Worm (Caenorhabditis elegans) whole organism, L2 larva: Measurements from ENCODE around the gene npr-17.
A peak's percentile ranks its signal among the peaks of the same experiment; 100 is the strongest.

ENCODE experiments used
- C34F6.9 ChIP-seq: fragments of 150-350 bp; optimal IDR thresholded peaks from 2 replicates; lab custom pipeline; 2014; ENCODE audit warnings: missing biosample characterization, missing genetic modification characterization
- F13H6.1 ChIP-seq: sonication (generic microtip); optimal IDR thresholded peaks from 2 replicates; lab custom pipeline; 2016; ENCODE audit warnings: missing genetic modification characterization, missing compliant biosample characterization
- R02D3.7 ChIP-seq: fragments of 150-350 bp; optimal IDR thresholded peaks from 2 replicates; lab custom pipeline; 2014; ENCODE audit warnings: missing biosample characterization, missing genetic modification characterization
- Y55F3AM.14 ChIP-seq: fragments of 200-800 bp; sonication (Bioruptor generic); optimal IDR thresholded peaks from 2 replicates; lab custom pipeline; 2018; ENCODE audit warnings: mild to moderate bottlenecking, missing genetic modification characterization, missing compliant biosample characterization
- alr-1 ChIP-seq: fragments of 150-350 bp; optimal IDR thresholded peaks from 2 replicates; lab custom pipeline; 2014; ENCODE audit warnings: missing biosample characterization, missing genetic modification characterization
- aly-2 ChIP-seq: fragments of 150-350 bp; optimal IDR thresholded peaks from 2 replicates; lab custom pipeline; 2014; ENCODE audit warnings: missing biosample characterization, missing genetic modification characterization
- ama-1 ChIP-seq: fragments of 150-350 bp; optimal IDR thresholded peaks from 2 replicates; lab custom pipeline; 2018; ENCODE audit warnings: inconsistent platforms
- blmp-1 ChIP-seq: sonication (generic microtip); optimal IDR thresholded peaks from 2 replicates; lab custom pipeline; 2017; ENCODE audit warnings: missing genetic modification characterization, mild to moderate bottlenecking, missing compliant biosample characterization, antibody characterized with exemption, moderate library complexity; ENCODE audit not compliant: insufficient read depth
- ceh-16 ChIP-seq: fragments of 150-350 bp; optimal IDR thresholded peaks from 2 replicates; lab custom pipeline; 2014; ENCODE audit warnings: missing biosample characterization, missing genetic modification characterization
- crh-2 ChIP-seq: sonication (generic microtip); optimal IDR thresholded peaks from 2 replicates; lab custom pipeline; 2017; ENCODE audit warnings: missing biosample characterization, missing genetic modification characterization
- dmd-4 ChIP-seq: sonication (generic microtip); optimal IDR thresholded peaks from 2 replicates; lab custom pipeline; 2017; ENCODE audit warnings: missing biosample characterization, missing genetic modification characterization
- egl-27 ChIP-seq: sonication (generic microtip); optimal IDR thresholded peaks from 3 replicates; lab custom pipeline; 2017; ENCODE audit warnings: missing biosample characterization, missing genetic modification reagents, missing genetic modification characterization
- elt-3 ChIP-seq: sonication (generic microtip); optimal IDR thresholded peaks from 2 replicates; lab custom pipeline; 2017; ENCODE audit warnings: missing biosample characterization, missing genetic modification characterization
- fos-1 ChIP-seq: fragments of 150-350 bp; optimal IDR thresholded peaks from 2 replicates; lab custom pipeline; 2014; ENCODE audit warnings: missing biosample characterization, missing genetic modification characterization
- gmeb-1 ChIP-seq: fragments of 150-350 bp; optimal IDR thresholded peaks from 2 replicates; lab custom pipeline; 2014; ENCODE audit warnings: missing biosample characterization, missing genetic modification characterization
- lin-11 ChIP-seq: fragments of 150-350 bp; sonication (generic microtip); optimal IDR thresholded peaks from 2 replicates; lab custom pipeline; 2014; ENCODE audit warnings: missing biosample characterization, missing genetic modification characterization, inconsistent platforms, mixed read lengths
- lin-13 ChIP-seq: fragments of 150-350 bp; optimal IDR thresholded peaks from 2 replicates; lab custom pipeline; 2014; ENCODE audit warnings: missing biosample characterization, missing genetic modification reagents, missing genetic modification characterization
- lin-39 ChIP-seq: fragments of 150-350 bp; optimal IDR thresholded peaks from 2 replicates; lab custom pipeline; 2014; ENCODE audit warnings: missing biosample characterization, missing genetic modification reagents, missing genetic modification characterization
- lsy-2 ChIP-seq, 2 experiments: fragments of 150-350 bp in 1 of 2; sonication (generic microtip) in 1 of 2; optimal IDR thresholded peaks; 2 replicates each; lab custom pipeline; 2014 to 2017; ENCODE audit warnings: missing biosample characterization in 2 of 2, missing genetic modification characterization in 2 of 2
- mab-5 ChIP-seq: fragments of 150-350 bp; optimal IDR thresholded peaks from 2 replicates; lab custom pipeline; 2014; ENCODE audit warnings: missing biosample characterization, missing genetic modification characterization
- mbf-1 ChIP-seq: sonication (generic microtip); optimal IDR thresholded peaks from 2 replicates; lab custom pipeline; 2017; ENCODE audit warnings: missing biosample characterization, missing genetic modification characterization
- mdl-1 ChIP-seq, 2 experiments: fragments of 150-350 bp in 1 of 2; sonication (generic microtip) in 1 of 2; optimal IDR thresholded peaks; 2 replicates each; lab custom pipeline; 2017; ENCODE audit warnings: missing biosample characterization in 2 of 2, missing genetic modification characterization in 2 of 2
- nhr-10 ChIP-seq: sonication (generic microtip); optimal IDR thresholded peaks from 2 replicates; lab custom pipeline; 2017; ENCODE audit warnings: missing biosample characterization, missing genetic modification characterization
- nhr-11 ChIP-seq: fragments of 150-350 bp; optimal IDR thresholded peaks from 2 replicates; lab custom pipeline; 2014; ENCODE audit warnings: missing biosample characterization, missing genetic modification characterization
- nhr-12 ChIP-seq: fragments of 150-350 bp; optimal IDR thresholded peaks from 2 replicates; lab custom pipeline; 2014; ENCODE audit warnings: missing biosample characterization, missing genetic modification characterization
- nhr-129 ChIP-seq: fragments of 150-350 bp; optimal IDR thresholded peaks from 2 replicates; lab custom pipeline; 2014; ENCODE audit warnings: missing biosample characterization, missing genetic modification characterization
- nhr-21 ChIP-seq: fragments of 150-350 bp; optimal IDR thresholded peaks from 2 replicates; lab custom pipeline; 2014; ENCODE audit warnings: missing biosample characterization, missing genetic modification characterization
- nhr-23 ChIP-seq: fragments of 150-350 bp; optimal IDR thresholded peaks from 2 replicates; lab custom pipeline; 2014; ENCODE audit warnings: missing biosample characterization, missing genetic modification reagents, missing genetic modification characterization
- nhr-237 ChIP-seq: fragments of 150-350 bp; optimal IDR thresholded peaks from 2 replicates; lab custom pipeline; 2014; ENCODE audit warnings: missing biosample characterization, missing genetic modification characterization
- nhr-25 ChIP-seq: fragments of 150-350 bp; sonication (generic microtip); optimal IDR thresholded peaks from 3 replicates; lab custom pipeline; 2014; ENCODE audit warnings: missing biosample characterization, missing genetic modification characterization
- nhr-6 ChIP-seq: fragments of 150-350 bp; optimal IDR thresholded peaks from 2 replicates; lab custom pipeline; 2014; ENCODE audit warnings: missing biosample characterization, missing genetic modification characterization
- nhr-77 ChIP-seq: fragments of 150-350 bp; optimal IDR thresholded peaks from 2 replicates; lab custom pipeline; 2014; ENCODE audit warnings: missing biosample characterization, missing genetic modification characterization
- peb-1 ChIP-seq: fragments of 150-350 bp; optimal IDR thresholded peaks from 2 replicates; lab custom pipeline; 2014; ENCODE audit warnings: missing biosample characterization, missing genetic modification characterization
- sem-4 ChIP-seq: fragments of 150-350 bp; optimal IDR thresholded peaks from 2 replicates; lab custom pipeline; 2014; ENCODE audit warnings: missing biosample characterization, missing genetic modification reagents, missing genetic modification characterization
- skn-1 ChIP-seq: sonication (generic microtip); optimal IDR thresholded peaks from 2 replicates; lab custom pipeline; 2017; ENCODE audit warnings: missing biosample characterization, missing genetic modification characterization
- sma-3 ChIP-seq: sonication (generic microtip); optimal IDR thresholded peaks from 2 replicates; lab custom pipeline; 2016; ENCODE audit warnings: missing genetic modification reagents, missing genetic modification characterization, missing compliant biosample characterization
- sma-9 ChIP-seq, 2 experiments: fragments of 150-350 bp in 1 of 2; sonication (generic microtip) in 1 of 2; optimal IDR thresholded peaks; 2 replicates each; lab custom pipeline; 2014 to 2016; ENCODE audit warnings: missing genetic modification characterization in 2 of 2, mild to moderate bottlenecking in 1 of 2, missing biosample characterization in 1 of 2, missing compliant biosample characterization in 1 of 2, missing genetic modification reagents in 1 of 2, moderate library complexity in 1 of 2
- snpc-4 ChIP-seq: fragments of 150-350 bp; optimal IDR thresholded peaks from 2 replicates; lab custom pipeline; 2014; ENCODE audit warnings: missing biosample characterization, missing genetic modification characterization
- unc-39 ChIP-seq: fragments of 150-350 bp; optimal IDR thresholded peaks from 2 replicates; lab custom pipeline; 2014; ENCODE audit warnings: missing biosample characterization, missing genetic modification characterization
- unc-62 ChIP-seq: fragments of 150-350 bp; optimal IDR thresholded peaks from 2 replicates; lab custom pipeline; 2014; ENCODE audit warnings: missing biosample characterization, missing genetic modification reagents, missing genetic modification characterization
- zag-1 ChIP-seq: fragments of 150-350 bp; optimal IDR thresholded peaks from 2 replicates; lab custom pipeline; 2014; ENCODE audit warnings: missing biosample characterization, missing genetic modification characterization
- ztf-1 ChIP-seq: fragments of 200-800 bp; sonication (Bioruptor generic); conservative IDR thresholded peaks from 2 replicates; pipeline ENCODE4 v1.3.6; 2022; ENCODE audit warnings: missing genetic modification characterization, missing compliant biosample characterization
- ztf-11 ChIP-seq: sonication (generic microtip); optimal IDR thresholded peaks from 2 replicates; lab custom pipeline; 2017; ENCODE audit warnings: missing biosample characterization, missing genetic modification characterization
- ztf-4 ChIP-seq: fragments of 150-350 bp; optimal IDR thresholded peaks from 2 replicates; lab custom pipeline; 2014; ENCODE audit warnings: missing biosample characterization, missing genetic modification characterization

The npr-17 gene

ce11 chrIII:7946968-7947491 is 49.2 kb downstream of the npr-17 start, which contains the start of gene gsto-1:
Gene gsto-1, minus strand, starts transcription at chrIII:7947018.
- peak; percentile 8 for TF ChIP-seq crh-2 (tag; lab: Kevin White, UChicago)
- TF ChIP-seq unc-62: no peak
- TF ChIP-seq sma-9 (GFP tag; optimal IDR thresholded peaks at IDR 0.05; lab: Kevin White, UChicago): no peak
- TF ChIP-seq sma-9 (tag; optimal IDR thresholded peaks at IDR 0.05; lab: Kevin White, UChicago): no peak
- no peak for TF ChIP-seq R02D3.7 (tag; lab: Kevin White, UChicago)
- no peak for TF ChIP-seq nhr-10 (tag; lab: Kevin White, UChicago)
- no peak for TF ChIP-seq ztf-11 (tag; lab: Kevin White, UChicago)
- no peak for TF ChIP-seq egl-27 (tag; lab: Kevin White, UChicago)
- TF ChIP-seq ztf-4 (tag; lab: Kevin White, UChicago): no peak
- no peak for TF ChIP-seq sem-4 (tag; lab: Kevin White, UChicago)
- peak; percentile 6 for TF ChIP-seq gmeb-1 (tag; lab: Kevin White, UChicago)
- TF ChIP-seq ceh-16 (tag; lab: Kevin White, UChicago): no peak
- peak; percentile 26 for TF ChIP-seq fos-1 (tag; lab: Kevin White, UChicago)
- TF ChIP-seq C34F6.9 (tag; lab: Kevin White, UChicago): no peak
- no peak for TF ChIP-seq mab-5 (tag; lab: Kevin White, UChicago)
- no peak for TF ChIP-seq nhr-11 (tag; lab: Kevin White, UChicago)
- TF ChIP-seq nhr-23 (tag; lab: Kevin White, UChicago): no peak
- no peak for TF ChIP-seq sma-3 (GFP tag; lab: Kevin White, UChicago)
- no peak for TF ChIP-seq mdl-1 (tag; optimal IDR thresholded peaks at IDR 0.05; lab: Kevin White, UChicago)
- TF ChIP-seq blmp-1 (tag; lab: Kevin White, UChicago): no peak
- TF ChIP-seq F13H6.1 (tag; lab: Kevin White, UChicago): no peak
- no peak for TF ChIP-seq skn-1 (tag; lab: Kevin White, UChicago)
- TF ChIP-seq Y55F3AM.14 (GFP tag; lab: Kevin White, UChicago): no peak
- TF ChIP-seq lsy-2 (tag; optimal IDR thresholded peaks at IDR 0.05; lab: Kevin White, UChicago): no peak
- no peak for TF ChIP-seq mbf-1 (tag; lab: Kevin White, UChicago)
- TF ChIP-seq alr-1 (tag; lab: Kevin White, UChicago): no peak
- no peak for TF ChIP-seq ztf-1 (GFP tag; lab: Robert Waterston, UW)
- TF ChIP-seq nhr-129 (tag; lab: Kevin White, UChicago): peak; percentile 31
- no peak for TF ChIP-seq nhr-12 (tag; lab: Kevin White, UChicago)
- no peak for TF ChIP-seq ama-1 (lab: Kevin White, UChicago)
- TF ChIP-seq elt-3 (tag; lab: Kevin White, UChicago): no peak
- TF ChIP-seq lin-11 (tag; lab: Kevin White, UChicago): no peak
- TF ChIP-seq dmd-4: no peak
- TF ChIP-seq nhr-237: no peak

- TF ChIP-seq sem-4 (tag; lab: Kevin White, UChicago) (no peak), snpc-4 (no peak), nhr-21 (no peak), fos-1 (tag; lab: Kevin White, UChicago) (no peak), peb-1 (tag; lab: Kevin White, UChicago) (no peak), nhr-12 (tag; lab: Kevin White, UChicago) (no peak), nhr-77 (tag; lab: Kevin White, UChicago) (no peak), alr-1 (tag; lab: Kevin White, UChicago) (no peak), R02D3.7 (tag; lab: Kevin White, UChicago) (no peak), nhr-25 (tag; lab: Kevin White, UChicago) (no peak), C34F6.9 (tag; lab: Kevin White, UChicago) (no peak), aly-2 (tag; lab: Kevin White, UChicago) (no peak), lin-39 (tag; lab: Kevin White, UChicago) (no peak)
These were observed 54.8 kb downstream of the npr-17 start, which contains the start of gene kle-2 for ce11 chrIII:7941417-7941816. Gene kle-2, plus strand, starts transcription at chrIII:7941717.

ce11 chrIII:7940819-7941218 is 55.4 kb downstream of the npr-17 start, which contains the start of gene C29E4.12:
Gene C29E4.12, plus strand, starts transcription at chrIII:7941151.
- TF ChIP-seq sma-3 (GFP tag; lab: Kevin White, UChicago) (peak; percentile 61), aly-2 (tag; lab: Kevin White, UChicago) (no peak), peb-1 (tag; lab: Kevin White, UChicago) (no peak), nhr-6 (tag; lab: Kevin White, UChicago) (no peak), egl-27 (tag; lab: Kevin White, UChicago) (no peak), skn-1 (tag; lab: Kevin White, UChicago) (no peak), zag-1 (tag; lab: Kevin White, UChicago) (no peak), crh-2 (tag; lab: Kevin White, UChicago) (peak; percentile 49), nhr-25 (tag; lab: Kevin White, UChicago) (peak; percentile 60), lin-13 (GFP tag; lab: Kevin White, UChicago) (peak; percentile 68), nhr-129 (tag; lab: Kevin White, UChicago) (peak; percentile 64), Y55F3AM.14 (GFP tag; lab: Kevin White, UChicago) (no peak), alr-1 (tag; lab: Kevin White, UChicago) (no peak), mdl-1 (tag; optimal IDR thresholded peaks at IDR 0.05; lab: Kevin White, UChicago) (no peak), nhr-10 (tag; lab: Kevin White, UChicago) (no peak), nhr-77 (tag; lab: Kevin White, UChicago) (peak; percentile 30), blmp-1 (tag; lab: Kevin White, UChicago) (no peak), lsy-2 (tag; optimal IDR thresholded peaks at IDR 0.05; lab: Kevin White, UChicago) (peak; percentile 51 to 88), unc-62 (no peak), ztf-11 (tag; lab: Kevin White, UChicago) (no peak), ama-1 (lab: Kevin White, UChicago) (peak; percentile 31), lin-11 (tag; lab: Kevin White, UChicago) (peak; percentile 70), lin-39 (tag; lab: Kevin White, UChicago) (no peak), fos-1 (tag; lab: Kevin White, UChicago) (no peak), unc-39 (tag; lab: Kevin White, UChicago) (no peak), dmd-4 (no peak), ztf-1 (GFP tag; lab: Robert Waterston, UW) (no peak), gmeb-1 (tag; lab: Kevin White, UChicago) (peak; percentile 97), nhr-11 (tag; lab: Kevin White, UChicago) (no peak)
